Fruit fly (Drosophila melanogaster) whole organism, embryonic: Measurements from ENCODE around the gene ND-SGDH.
A peak's percentile ranks its signal among the peaks of the same experiment; 100 is the strongest.

Experiments
- Atf-2 ChIP-seq: fragments of 200-800 bp; sonication (Bioruptor generic); optimal IDR thresholded peaks from 2 replicates; lab custom pipeline; 2016; ENCODE audit warnings: missing biosample characterization, missing genetic modification characterization
- CG10147 ChIP-seq: fragments of 200-800 bp; sonication (Bioruptor generic); optimal IDR thresholded peaks from 2 replicates; lab custom pipeline; 2019; ENCODE audit warnings: missing biosample characterization, mild to moderate bottlenecking, missing genetic modification characterization, moderate library complexity
- CG10267 ChIP-seq: fragments of 200-800 bp; sonication (Bioruptor generic); optimal IDR thresholded peaks from 2 replicates; lab custom pipeline; 2018; ENCODE audit warnings: missing biosample characterization, mild to moderate bottlenecking, missing genetic modification characterization, moderate library complexity
- CG10462 ChIP-seq: fragments of 200-800 bp; sonication (Bioruptor generic); optimal IDR thresholded peaks from 2 replicates; lab custom pipeline; 2016; ENCODE audit warnings: missing biosample characterization, missing genetic modification characterization
- CG10543 ChIP-seq: fragments of 200-800 bp; sonication (Bioruptor generic); optimal IDR thresholded peaks from 3 replicates; lab custom pipeline; 2017; ENCODE audit warnings: missing biosample characterization, mild to moderate bottlenecking, missing genetic modification characterization, moderate library complexity
- CG11504 ChIP-seq: fragments of 200-800 bp; sonication (Bioruptor generic); optimal IDR thresholded peaks from 3 replicates; lab custom pipeline; 2019; ENCODE audit warnings: missing biosample characterization, mild to moderate bottlenecking, missing genetic modification characterization, moderate library complexity
- CG12769 ChIP-seq: fragments of 200-800 bp; sonication (Bioruptor generic); optimal IDR thresholded peaks from 2 replicates; lab custom pipeline; 2019; ENCODE audit warnings: missing biosample characterization, mild to moderate bottlenecking, missing genetic modification characterization, moderate library complexity
- CG13287 ChIP-seq: fragments of 200-800 bp; sonication (Bioruptor generic); IDR thresholded peaks from 2 replicates; pipeline ENCODE4 v1.3.6; 2022; ENCODE audit warnings: missing biosample characterization, missing genetic modification characterization; ENCODE audit not compliant: partially characterized antibody
- CG13775 ChIP-seq: fragments of 200-800 bp; sonication (Bioruptor generic); optimal IDR thresholded peaks from 3 replicates; lab custom pipeline; 2017; ENCODE audit warnings: missing biosample characterization, mild to moderate bottlenecking, missing genetic modification characterization
- CG14710 ChIP-seq: fragments of 200-800 bp; sonication (Bioruptor generic); optimal IDR thresholded peaks from 3 replicates; lab custom pipeline; 2019; ENCODE audit warnings: missing biosample characterization, mild to moderate bottlenecking, missing genetic modification characterization, moderate library complexity
- CG1529 ChIP-seq: fragments of 200-800 bp; sonication (Bioruptor generic); optimal IDR thresholded peaks from 3 replicates; lab custom pipeline; 2018; ENCODE audit warnings: missing biosample characterization, missing genetic modification characterization
- CG15601 ChIP-seq: fragments of 200-800 bp; sonication (Bioruptor generic); optimal IDR thresholded peaks from 3 replicates; lab custom pipeline; 2019; ENCODE audit warnings: missing biosample characterization, mild to moderate bottlenecking, missing genetic modification characterization, moderate library complexity
- CG16815 ChIP-seq: fragments of 200-800 bp; sonication (Bioruptor generic); optimal IDR thresholded peaks from 3 replicates; lab custom pipeline; 2017; ENCODE audit warnings: missing biosample characterization, mild to moderate bottlenecking, missing genetic modification characterization
- CG17186 ChIP-seq: fragments of 200-800 bp; sonication (Bioruptor generic); optimal IDR thresholded peaks from 3 replicates; lab custom pipeline; 2017; ENCODE audit warnings: missing biosample characterization, missing genetic modification reagents, missing genetic modification characterization
- CG17568 ChIP-seq: fragments of 200-800 bp; sonication (Bioruptor generic); optimal IDR thresholded peaks from 2 replicates; lab custom pipeline; 2018; ENCODE audit warnings: missing biosample characterization, mild to moderate bottlenecking, missing genetic modification characterization, moderate library complexity
- CG18619 ChIP-seq: fragments of 200-800 bp; sonication (Bioruptor generic); optimal IDR thresholded peaks from 3 replicates; lab custom pipeline; 2017; ENCODE audit warnings: missing biosample characterization, mild to moderate bottlenecking, missing genetic modification characterization
- CG2889 ChIP-seq: fragments of 200-800 bp; sonication (Bioruptor generic); IDR thresholded peaks from 3 replicates; pipeline ENCODE4 v1.3.6; 2022; ENCODE audit warnings: missing biosample characterization, missing genetic modification characterization
- CG34422 ChIP-seq: fragments of 200-800 bp; sonication (Bioruptor generic); IDR thresholded peaks from 3 replicates; pipeline ENCODE4 v1.3.6; 2022; ENCODE audit warnings: missing biosample characterization, missing genetic modification characterization
- CG7987 ChIP-seq: fragments of 200-800 bp; sonication (Bioruptor generic); optimal IDR thresholded peaks from 2 replicates; lab custom pipeline; 2018; ENCODE audit warnings: missing biosample characterization, mild to moderate bottlenecking, missing genetic modification characterization, moderate library complexity
- CG9215 ChIP-seq: fragments of 200-800 bp; sonication (Bioruptor generic); IDR thresholded peaks from 2 replicates; pipeline ENCODE4 v1.3.6; 2022; ENCODE audit warnings: missing biosample characterization, missing genetic modification characterization
- CG9437 ChIP-seq: fragments of 200-800 bp; sonication (Bioruptor generic); optimal IDR thresholded peaks from 2 replicates; lab custom pipeline; 2018; ENCODE audit warnings: missing biosample characterization, mild to moderate bottlenecking, missing genetic modification characterization
- CG9876 ChIP-seq: fragments of 200-800 bp; sonication (Bioruptor generic); optimal IDR thresholded peaks from 2 replicates; lab custom pipeline; 2016; ENCODE audit warnings: missing biosample characterization, missing genetic modification characterization
- CkIIα-i1 ChIP-seq: fragments of 200-800 bp; sonication (Bioruptor generic); IDR thresholded peaks from 2 replicates; pipeline ENCODE4 v1.3.6; 2022; ENCODE audit warnings: missing biosample characterization, missing genetic modification characterization
- Dad ChIP-seq: fragments of 200-800 bp; sonication (Bioruptor generic); optimal IDR thresholded peaks from 3 replicates; lab custom pipeline; 2016; ENCODE audit warnings: missing biosample characterization, missing genetic modification characterization
- Doc3 ChIP-seq: fragments of 200-800 bp; sonication (Bioruptor generic); IDR thresholded peaks from 3 replicates; pipeline ENCODE4 v1.3.6; 2022; ENCODE audit warnings: missing biosample characterization, missing genetic modification characterization; ENCODE audit not compliant: partially characterized antibody
- Dp ChIP-seq: fragments of 200-800 bp; sonication (Bioruptor generic); optimal IDR thresholded peaks from 2 replicates; lab custom pipeline; 2018; ENCODE audit warnings: missing biosample characterization, mild to moderate bottlenecking, missing genetic modification characterization, moderate library complexity
- Hr3 ChIP-seq: fragments of 200-800 bp; sonication (Bioruptor generic); optimal IDR thresholded peaks from 3 replicates; lab custom pipeline; 2016; ENCODE audit warnings: missing biosample characterization, missing genetic modification characterization
- Mad ChIP-seq: fragments of 200-800 bp; sonication (Bioruptor generic); optimal IDR thresholded peaks from 2 replicates; lab custom pipeline; 2016; ENCODE audit warnings: missing biosample characterization, missing genetic modification characterization
- Mrtf ChIP-seq: fragments of 200-800 bp; sonication (Bioruptor generic); IDR thresholded peaks from 3 replicates; pipeline ENCODE4 v1.3.6; 2022; ENCODE audit warnings: missing biosample characterization, missing genetic modification characterization
- Myb ChIP-seq: fragments of 200-800 bp; sonication (Bioruptor generic); optimal IDR thresholded peaks from 2 replicates; lab custom pipeline; 2016; ENCODE audit warnings: missing biosample characterization, missing genetic modification characterization
- Opbp ChIP-seq: fragments of 200-800 bp; sonication (Bioruptor generic); IDR thresholded peaks from 3 replicates; pipeline ENCODE4 v1.3.6; 2022; ENCODE audit warnings: missing biosample characterization, missing genetic modification characterization; ENCODE audit not compliant: partially characterized antibody
- Ptx1 ChIP-seq: fragments of 200-800 bp; sonication (Bioruptor generic); IDR thresholded peaks from 2 replicates; pipeline ENCODE4 v1.3.6; 2022; ENCODE audit warnings: missing biosample characterization, missing genetic modification characterization
- Taf1 ChIP-seq: fragments of 200-800 bp; sonication (Bioruptor generic); IDR thresholded peaks from 2 replicates; pipeline ENCODE4 v1.3.6; 2022; ENCODE audit warnings: missing biosample characterization, missing genetic modification characterization
- bowl ChIP-seq: fragments of 200-800 bp; sonication (Bioruptor generic); IDR thresholded peaks from 2 replicates; pipeline ENCODE4 v1.3.6; 2022; ENCODE audit warnings: missing biosample characterization, missing genetic modification characterization
- ci ChIP-seq: fragments of 200-800 bp; sonication (Bioruptor generic); IDR thresholded peaks from 3 replicates; pipeline ENCODE4 v1.3.6; 2022; ENCODE audit warnings: missing biosample characterization, missing genetic modification characterization
- dpn ChIP-seq, 2 experiments: fragments of 200-800 bp; sonication (Bioruptor generic); optimal IDR thresholded peaks; 3 replicates each; lab custom pipeline; 2016; ENCODE audit warnings: missing biosample characterization in 2 of 2, missing genetic modification characterization in 2 of 2
- fu2 ChIP-seq: fragments of 200-800 bp; sonication (Bioruptor generic); optimal IDR thresholded peaks from 2 replicates; lab custom pipeline; 2016; ENCODE audit warnings: missing biosample characterization, missing genetic modification characterization
- gem ChIP-seq: fragments of 200-800 bp; sonication (Bioruptor generic); optimal IDR thresholded peaks from 2 replicates; lab custom pipeline; 2019; ENCODE audit warnings: missing biosample characterization, mild to moderate bottlenecking, missing genetic modification characterization, moderate library complexity
- h ChIP-seq: fragments of >200 bp; optimal IDR thresholded peaks from 2 replicates; lab custom pipeline; 2017
- jigr1 ChIP-seq: fragments of 200-800 bp; sonication (Bioruptor generic); IDR thresholded peaks from 3 replicates; pipeline ENCODE4 v1.3.6; 2022; ENCODE audit warnings: missing biosample characterization, missing genetic modification characterization
- lab ChIP-seq: fragments of 200-800 bp; sonication (Bioruptor generic); optimal IDR thresholded peaks from 3 replicates; lab custom pipeline; 2017; ENCODE audit warnings: missing biosample characterization, missing genetic modification characterization, mild to moderate bottlenecking, moderate library complexity, missing genetic modification reagents
- lbe ChIP-seq: fragments of 200-800 bp; sonication (Bioruptor generic); optimal IDR thresholded peaks from 2 replicates; lab custom pipeline; 2016; ENCODE audit warnings: missing biosample characterization, mild to moderate bottlenecking, missing genetic modification characterization
- nerfin-2 ChIP-seq: fragments of 200-800 bp; sonication (Bioruptor generic); IDR thresholded peaks from 2 replicates; pipeline ENCODE4 v1.3.6; 2022; ENCODE audit warnings: missing biosample characterization, missing genetic modification characterization; ENCODE audit not compliant: partially characterized antibody
- pb ChIP-seq: fragments of 200-800 bp; sonication (Bioruptor generic); optimal IDR thresholded peaks from 3 replicates; lab custom pipeline; 2016; ENCODE audit warnings: missing biosample characterization, missing genetic modification characterization
- pnt ChIP-seq: fragments of 200-800 bp; sonication (Bioruptor generic); optimal IDR thresholded peaks from 3 replicates; lab custom pipeline; 2016; ENCODE audit warnings: missing biosample characterization, missing genetic modification characterization
- pum ChIP-seq: fragments of 200-800 bp; sonication (Bioruptor generic); optimal IDR thresholded peaks from 2 replicates; lab custom pipeline; 2016; ENCODE audit warnings: missing biosample characterization, missing genetic modification characterization
- pzg ChIP-seq: fragments of 200-800 bp; sonication (Bioruptor generic); optimal IDR thresholded peaks from 3 replicates; lab custom pipeline; 2018; ENCODE audit warnings: missing biosample characterization, mild to moderate bottlenecking, missing genetic modification characterization, moderate library complexity
- shn ChIP-seq: fragments of 200-800 bp; sonication (Bioruptor generic); optimal IDR thresholded peaks from 3 replicates; lab custom pipeline; 2016; ENCODE audit warnings: missing biosample characterization, missing genetic modification characterization
- tup ChIP-seq: fragments of 200-800 bp; sonication (Bioruptor generic); optimal IDR thresholded peaks from 2 replicates; lab custom pipeline; 2016; ENCODE audit warnings: missing biosample characterization, mild to moderate bottlenecking, missing genetic modification characterization, moderate library complexity
- tx ChIP-seq: fragments of 200-800 bp; sonication (Bioruptor generic); optimal IDR thresholded peaks from 2 replicates; lab custom pipeline; 2016; ENCODE audit warnings: missing biosample characterization, missing genetic modification characterization
- wor ChIP-seq: fragments of 200-800 bp; sonication (Bioruptor generic); IDR thresholded peaks from 2 replicates; pipeline ENCODE4 v1.3.6; 2022; ENCODE audit warnings: missing biosample characterization, missing genetic modification characterization

ND-SGDH gene

DNA sequence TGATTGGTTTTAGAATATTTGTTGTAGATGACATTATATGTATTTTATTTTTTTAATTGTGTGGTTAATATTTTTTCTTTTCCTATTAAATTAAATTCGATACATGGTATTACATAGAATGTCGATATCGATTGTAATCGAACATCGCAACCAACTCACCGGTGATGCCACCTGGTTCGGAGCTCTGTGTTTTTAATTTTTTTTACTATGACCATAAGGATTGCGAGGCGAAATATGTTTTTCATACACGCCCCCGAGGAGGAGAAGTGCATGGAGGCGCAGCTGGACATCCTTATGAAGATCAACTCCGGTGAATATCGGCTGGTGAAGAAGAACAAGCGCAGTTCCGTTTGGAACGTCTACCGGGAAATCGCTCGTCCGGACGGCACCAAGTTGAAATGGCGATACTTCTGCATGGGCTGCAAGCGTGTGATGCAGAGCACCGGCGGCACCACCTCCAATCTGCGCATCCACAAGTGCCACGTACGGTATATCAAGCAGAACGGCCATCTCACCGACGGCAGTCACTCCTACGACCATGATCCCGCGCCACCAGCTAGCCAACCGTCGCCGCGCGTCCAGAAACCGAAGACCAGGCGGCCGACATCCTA is 18.4 kb downstream of the ND-SGDH start, which contains the start of gene CG11560 (continued):
- TF ChIP-seq Mad = no peak
- no peak for TF ChIP-seq CG9876 (GFP tag; lab: Kevin White, UChicago)
- TF ChIP-seq CkIIα-i1 (GFP tag; lab: Robert Waterston, UW) = no peak
- peak; percentile 1 for TF ChIP-seq CG17186 (GFP tag; lab: Kevin White, UChicago)
- peak; percentile 59 for TF ChIP-seq Doc3
- TF ChIP-seq Dp (GFP tag; lab: Kevin White, UChicago) = peak; percentile 68
- TF ChIP-seq CG7987 (GFP tag; lab: Kevin White, UChicago) = no peak
- peak; percentile 40; the same call in 2 of the 3 replicates for TF ChIP-seq Opbp (GFP tag; lab: Robert Waterston, UW)
- TF ChIP-seq CG15601 (tag; lab: Kevin White, UChicago) = no peak
- no peak for TF ChIP-seq shn (GFP tag; lab: Kevin White, UChicago)
- no peak for TF ChIP-seq tup (GFP tag; lab: Kevin White, UChicago)
- no peak for TF ChIP-seq Myb (GFP tag; lab: Kevin White, UChicago)
- TF ChIP-seq CG13287 (GFP tag; lab: Robert Waterston, UW) = peak; percentile 82
- no peak for TF ChIP-seq CG34422 (GFP tag; lab: Robert Waterston, UW)
- peak; percentile 19 for TF ChIP-seq CG14710 (tag; lab: Kevin White, UChicago)
- no peak for TF ChIP-seq h (lab: Kevin White, UChicago)
- no peak for TF ChIP-seq CG9215 (GFP tag; lab: Robert Waterston, UW)
- TF ChIP-seq pzg = peak; percentile 56
- no peak for TF ChIP-seq lab (GFP tag; lab: Kevin White, UChicago)
- TF ChIP-seq bowl (GFP tag; lab: Robert Waterston, UW) = no peak
- TF ChIP-seq Hr3 = no peak
- TF ChIP-seq CG16815 (GFP tag; lab: Kevin White, UChicago) = no peak
- peak; percentile 35 for TF ChIP-seq CG10267 (tag; lab: Kevin White, UChicago)
- TF ChIP-seq Ptx1 (GFP tag; lab: Robert Waterston, UW) = no peak
- TF ChIP-seq Mrtf (GFP tag; lab: Robert Waterston, UW) = no peak
- TF ChIP-seq CG13775 (GFP tag; lab: Kevin White, UChicago) = no peak
- no peak for TF ChIP-seq pnt (GFP tag; lab: Kevin White, UChicago)
- no peak for TF ChIP-seq Dad
- no peak for TF ChIP-seq fu2 (GFP tag; lab: Kevin White, UChicago)
- TF ChIP-seq pb (GFP tag; lab: Kevin White, UChicago) = no peak
- no peak for TF ChIP-seq jigr1
- no peak for TF ChIP-seq Taf1
- no peak for TF ChIP-seq CG10147
- TF ChIP-seq CG1529 = no peak
- TF ChIP-seq CG10462 (GFP tag; lab: Kevin White, UChicago) = no peak
- TF ChIP-seq CG17568 (GFP tag; lab: Kevin White, UChicago) = no peak
- TF ChIP-seq gem (tag; lab: Kevin White, UChicago) = no peak
- TF ChIP-seq tx (GFP tag; lab: Kevin White, UChicago) = no peak
- TF ChIP-seq CG10543 (GFP tag; lab: Kevin White, UChicago) = no peak
- peak; percentile 47; the same call in 1 of the 2 replicates for TF ChIP-seq nerfin-2 (GFP tag; lab: Robert Waterston, UW)
- TF ChIP-seq CG2889 (GFP tag; lab: Robert Waterston, UW) = no peak
- TF ChIP-seq Atf-2 (GFP tag; lab: Kevin White, UChicago) = no peak
- TF ChIP-seq dpn (GFP tag; optimal IDR thresholded peaks at IDR 0.05; lab: Kevin White, UChicago) = no peak
- no peak for TF ChIP-seq CG12769 (tag; lab: Kevin White, UChicago)
- TF ChIP-seq CG9437 (GFP tag; lab: Kevin White, UChicago) = no peak
- TF ChIP-seq lbe (GFP tag; lab: Kevin White, UChicago) = no peak
- no peak for TF ChIP-seq wor (GFP tag; lab: Robert Waterston, UW)
- no peak for TF ChIP-seq ci (GFP tag; lab: Robert Waterston, UW)
- no peak for TF ChIP-seq pum (GFP tag; lab: Kevin White, UChicago)
- no peak for TF ChIP-seq CG18619 (GFP tag; lab: Kevin White, UChicago)
- TF ChIP-seq CG11504 (tag; lab: Kevin White, UChicago) = no peak
